Fruit fly (Drosophila melanogaster) whole organism, embryonic: ENCODE results near the gene sals.

Source experiments
- CG10979 ChIP-seq: fragments of 200-800 bp; sonication (Bioruptor generic); optimal IDR thresholded peaks from 2 replicates; lab custom pipeline; 2018; ENCODE audit warnings: missing biosample characterization, mild to moderate bottlenecking, missing genetic modification characterization, moderate library complexity
- CG11696 ChIP-seq: fragments of 200-800 bp; sonication (Bioruptor generic); IDR thresholded peaks from 2 replicates; pipeline ENCODE4 v1.3.6; 2022; ENCODE audit warnings: missing biosample characterization, missing genetic modification characterization
- CG12391 ChIP-seq: fragments of 200-800 bp; sonication (Bioruptor generic); optimal IDR thresholded peaks from 3 replicates; lab custom pipeline; 2018; ENCODE audit warnings: missing biosample characterization, mild to moderate bottlenecking, missing genetic modification characterization, moderate library complexity
- CG12659 ChIP-seq: fragments of 200-800 bp; sonication (Bioruptor generic); optimal IDR thresholded peaks from 3 replicates; lab custom pipeline; 2017; ENCODE audit warnings: mild to moderate bottlenecking, missing biosample characterization, missing genetic modification reagents, missing genetic modification characterization
- CG13287 ChIP-seq: fragments of 200-800 bp; sonication (Bioruptor generic); IDR thresholded peaks from 2 replicates; pipeline ENCODE4 v1.3.6; 2022; ENCODE audit warnings: missing biosample characterization, missing genetic modification characterization; ENCODE audit not compliant: partially characterized antibody
- CG14667 ChIP-seq: fragments of 200-800 bp; sonication (Bioruptor generic); IDR thresholded peaks from 2 replicates; pipeline ENCODE4 v1.3.6; 2022; ENCODE audit warnings: missing biosample characterization, missing genetic modification characterization
- CG14860 ChIP-seq: fragments of 200-800 bp; sonication (Bioruptor generic); IDR thresholded peaks from 3 replicates; pipeline ENCODE4 v1.3.6; 2022; ENCODE audit warnings: missing biosample characterization, missing genetic modification characterization; ENCODE audit not compliant: partially characterized antibody
- CG15696 ChIP-seq: fragments of 200-800 bp; sonication (Bioruptor generic); optimal IDR thresholded peaks from 2 replicates; lab custom pipeline; 2019; ENCODE audit warnings: missing biosample characterization, mild to moderate bottlenecking, missing genetic modification characterization, moderate library complexity
- CG17186 ChIP-seq: fragments of 200-800 bp; sonication (Bioruptor generic); optimal IDR thresholded peaks from 3 replicates; lab custom pipeline; 2017; ENCODE audit warnings: missing biosample characterization, missing genetic modification reagents, missing genetic modification characterization
- CG17385 ChIP-seq: fragments of 200-800 bp; sonication (Bioruptor generic); optimal IDR thresholded peaks from 3 replicates; lab custom pipeline; 2018; ENCODE audit warnings: missing biosample characterization, mild to moderate bottlenecking, missing genetic modification characterization
- CG17802 ChIP-seq: fragments of 200-800 bp; sonication (Bioruptor generic); optimal IDR thresholded peaks from 2 replicates; lab custom pipeline; 2018; ENCODE audit warnings: missing biosample characterization, mild to moderate bottlenecking, missing genetic modification characterization, moderate library complexity
- CG17829 ChIP-seq: fragments of 200-800 bp; optimal IDR thresholded peaks from 2 replicates; lab custom pipeline; 2019; ENCODE audit warnings: missing biosample characterization, mild to moderate bottlenecking, missing genetic modification characterization, moderate library complexity
- CG34422 ChIP-seq: fragments of 200-800 bp; sonication (Bioruptor generic); IDR thresholded peaks from 3 replicates; pipeline ENCODE4 v1.3.6; 2022; ENCODE audit warnings: missing biosample characterization, missing genetic modification characterization
- CG42726 ChIP-seq: fragments of 200-800 bp; sonication (Bioruptor generic); IDR thresholded peaks from 2 replicates; pipeline ENCODE4 v1.3.6; 2022; ENCODE audit warnings: missing biosample characterization, missing genetic modification characterization; ENCODE audit not compliant: partially characterized antibody
- CG7928 ChIP-seq: fragments of 200-800 bp; sonication (Bioruptor generic); optimal IDR thresholded peaks from 2 replicates; lab custom pipeline; 2017; ENCODE audit warnings: missing biosample characterization, mild to moderate bottlenecking, missing genetic modification characterization
- CG7963 ChIP-seq: fragments of 200-800 bp; sonication (Bioruptor generic); IDR thresholded peaks from 3 replicates; pipeline ENCODE4 v1.3.6; 2022; ENCODE audit warnings: missing biosample characterization, missing genetic modification characterization; ENCODE audit not compliant: partially characterized antibody
- CG8944 ChIP-seq: fragments of 200-800 bp; sonication (Bioruptor generic); optimal IDR thresholded peaks from 3 replicates; lab custom pipeline; 2016; ENCODE audit warnings: missing biosample characterization, missing genetic modification characterization
- CG9727 ChIP-seq: fragments of 200-800 bp; sonication (Bioruptor generic); optimal IDR thresholded peaks from 3 replicates; lab custom pipeline; 2017; ENCODE audit warnings: missing biosample characterization, mild to moderate bottlenecking, missing genetic modification characterization
- CoRest ChIP-seq: fragments of 200-800 bp; sonication (Bioruptor generic); optimal IDR thresholded peaks from 3 replicates; lab custom pipeline; 2018; ENCODE audit warnings: missing biosample characterization, mild to moderate bottlenecking, missing genetic modification characterization, moderate library complexity
- CrebB ChIP-seq: fragments of 200-800 bp; sonication (Bioruptor generic); optimal IDR thresholded peaks from 3 replicates; lab custom pipeline; 2018; ENCODE audit warnings: missing biosample characterization, mild to moderate bottlenecking, missing genetic modification characterization
- D ChIP-seq, 2 experiments: fragments of 200-800 bp in 1 of 2; fragments of >200 bp in 1 of 2; sonication (Bioruptor generic) in 1 of 2; optimal IDR thresholded peaks; 2 replicates in 1 of 2; 3 replicates in 1 of 2; lab custom pipeline; 2017; ENCODE audit warnings: mild to moderate bottlenecking in 1 of 2, missing biosample characterization in 1 of 2, missing genetic modification characterization in 1 of 2, missing genetic modification reagents in 1 of 2
- Dad ChIP-seq: fragments of 200-800 bp; sonication (Bioruptor generic); optimal IDR thresholded peaks from 3 replicates; lab custom pipeline; 2016; ENCODE audit warnings: missing biosample characterization, missing genetic modification characterization
- Dll ChIP-seq: fragments of 200-800 bp; sonication (Bioruptor generic); IDR thresholded peaks from 4 replicates; pipeline ENCODE4 v1.3.6; 2022; ENCODE audit warnings: missing biosample characterization, missing genetic modification characterization; ENCODE audit not compliant: partially characterized antibody
- Dref ChIP-seq: fragments of 200-800 bp; sonication (Bioruptor generic); IDR thresholded peaks from 2 replicates; pipeline ENCODE4 v1.3.6; 2022; ENCODE audit warnings: missing biosample characterization, missing genetic modification characterization
- Elba2 ChIP-seq: fragments of 200-800 bp; sonication (Bioruptor generic); optimal IDR thresholded peaks from 3 replicates; lab custom pipeline; 2016; ENCODE audit warnings: missing biosample characterization, missing genetic modification characterization
- H15 ChIP-seq: fragments of 200-800 bp; sonication (Bioruptor generic); IDR thresholded peaks from 3 replicates; pipeline ENCODE4 v1.3.6; 2022; ENCODE audit warnings: missing biosample characterization, missing genetic modification characterization
- HmgZ ChIP-seq: fragments of 200-800 bp; sonication (Bioruptor generic); optimal IDR thresholded peaks from 2 replicates; lab custom pipeline; 2018; ENCODE audit warnings: missing biosample characterization, mild to moderate bottlenecking, missing genetic modification characterization
- Med ChIP-seq: fragments of 200-800 bp; sonication (Bioruptor generic); peaks from one replicate; lab custom pipeline; 2016; ENCODE audit warnings: missing biosample characterization, missing genetic modification characterization, mild to moderate bottlenecking, inconsistent platforms, moderate library complexity
- Neu2 ChIP-seq: fragments of 200-800 bp; sonication (Bioruptor generic); optimal IDR thresholded peaks from 3 replicates; lab custom pipeline; 2016; ENCODE audit warnings: missing biosample characterization, missing genetic modification characterization, borderline replicate concordance
- Sin3A ChIP-seq: fragments of >200 bp; optimal IDR thresholded peaks from 2 replicates; lab custom pipeline; 2018
- Spps ChIP-seq: fragments of 200-800 bp; sonication (Bioruptor generic); optimal IDR thresholded peaks from 2 replicates; lab custom pipeline; 2018; ENCODE audit warnings: missing biosample characterization, mild to moderate bottlenecking, missing genetic modification characterization
- Sry-δ ChIP-seq: fragments of 200-800 bp; sonication (Bioruptor generic); optimal IDR thresholded peaks from 2 replicates; lab custom pipeline; 2016; ENCODE audit warnings: missing biosample characterization, missing genetic modification characterization
- YL-1 ChIP-seq: fragments of 200-800 bp; sonication (Bioruptor generic); optimal IDR thresholded peaks from 3 replicates; lab custom pipeline; 2017; ENCODE audit warnings: missing biosample characterization, mild to moderate bottlenecking, missing genetic modification characterization
- chinmo ChIP-seq: fragments of 200-800 bp; sonication (Bioruptor generic); IDR thresholded peaks from 4 replicates; pipeline ENCODE4 v1.3.6; 2022; ENCODE audit warnings: missing biosample characterization, missing genetic modification characterization; ENCODE audit not compliant: partially characterized antibody
- dm ChIP-seq: fragments of 200-800 bp; sonication (Bioruptor generic); optimal IDR thresholded peaks from 3 replicates; lab custom pipeline; 2016; ENCODE audit warnings: missing biosample characterization, missing genetic modification characterization
- ewg ChIP-seq: fragments of 200-800 bp; sonication (Bioruptor generic); optimal IDR thresholded peaks from 3 replicates; lab custom pipeline; 2017; ENCODE audit warnings: mild to moderate bottlenecking, missing biosample characterization, missing genetic modification reagents, missing genetic modification characterization
- fd102C ChIP-seq: fragments of 200-800 bp; sonication (Bioruptor generic); optimal IDR thresholded peaks from 2 replicates; lab custom pipeline; 2018; ENCODE audit warnings: missing biosample characterization, mild to moderate bottlenecking, missing genetic modification characterization, moderate library complexity
- hbn ChIP-seq: fragments of 200-800 bp; sonication (Bioruptor generic); IDR thresholded peaks from 2 replicates; pipeline ENCODE4 v1.3.6; 2022; ENCODE audit warnings: missing biosample characterization, missing genetic modification characterization; ENCODE audit not compliant: partially characterized antibody
- phol ChIP-seq: fragments of 200-800 bp; sonication (Bioruptor generic); optimal IDR thresholded peaks from 3 replicates; lab custom pipeline; 2018; ENCODE audit warnings: missing biosample characterization, mild to moderate bottlenecking, missing genetic modification characterization, moderate library complexity
- psq ChIP-seq: fragments of 200-800 bp; sonication (Bioruptor generic); optimal IDR thresholded peaks from 2 replicates; lab custom pipeline; 2017; ENCODE audit warnings: missing biosample characterization, missing genetic modification characterization
- run ChIP-seq: fragments of 200-800 bp; sonication (Bioruptor generic); optimal IDR thresholded peaks from 3 replicates; lab custom pipeline; 2018; ENCODE audit warnings: missing biosample characterization, mild to moderate bottlenecking, missing genetic modification characterization
- sna ChIP-seq: fragments of 200-800 bp; sonication (Bioruptor generic); IDR thresholded peaks from 2 replicates; pipeline ENCODE4 v1.3.6; 2022; ENCODE audit warnings: missing biosample characterization, missing genetic modification characterization; ENCODE audit not compliant: partially characterized antibody
- stwl ChIP-seq: fragments of 200-800 bp; sonication (Bioruptor generic); optimal IDR thresholded peaks from 3 replicates; lab custom pipeline; 2018; ENCODE audit warnings: missing biosample characterization, mild to moderate bottlenecking, missing genetic modification characterization, moderate library complexity
- tll ChIP-seq, 2 experiments: fragments of 200-800 bp in 1 of 2; fragments of >200 bp in 1 of 2; sonication (Bioruptor generic) in 1 of 2; optimal IDR thresholded peaks; 2 replicates each; lab custom pipeline; 2017 to 2019; ENCODE audit warnings: missing biosample characterization in 2 of 2, missing genetic modification characterization in 2 of 2, mild to moderate bottlenecking in 1 of 2, moderate library complexity in 1 of 2
- tna ChIP-seq: fragments of 200-800 bp; sonication (Bioruptor generic); IDR thresholded peaks from 2 replicates; pipeline ENCODE4 v1.3.6; 2022; ENCODE audit warnings: missing biosample characterization, missing genetic modification characterization; ENCODE audit not compliant: partially characterized antibody
- unc-4 ChIP-seq: fragments of 200-800 bp; sonication (Bioruptor generic); IDR thresholded peaks from 2 replicates; pipeline ENCODE4 v1.3.6; 2022; ENCODE audit warnings: missing biosample characterization, missing genetic modification characterization; ENCODE audit not compliant: partially characterized antibody
- vnd ChIP-seq: fragments of 200-800 bp; sonication (Bioruptor generic); IDR thresholded peaks from 3 replicates; pipeline ENCODE4 v1.3.6; 2022; ENCODE audit warnings: missing biosample characterization, missing genetic modification characterization; ENCODE audit not compliant: partially characterized antibody

Gene sals

dm6 chr3R:11431395-11431977 is 20.1 kb downstream of the sals start, which contains the start of the genes RpL24-like and CG5276 (continued):
- TF ChIP-seq tna (no peak), H15 (no peak), Med (GFP tag; lab: Kevin White, UChicago) (peak; percentile 39), CG14860 (peak; percentile 52; the same call in 1 of the 3 replicates), Dad (GFP tag; lab: Kevin White, UChicago) (no peak), CG17829 (tag; lab: Kevin White, UChicago) (peak; percentile 47), HmgZ (tag; lab: Kevin White, UChicago) (peak; percentile 54), CG15696 (tag; lab: Kevin White, UChicago) (peak; percentile 11), CrebB (tag; lab: Kevin White, UChicago) (peak; percentile 26), Spps (tag; lab: Kevin White, UChicago) (no peak), CG10979 (tag; lab: Kevin White, UChicago) (peak; percentile 11), Sry-δ (GFP tag; lab: Kevin White, UChicago) (peak; percentile 80), Neu2 (GFP tag; lab: Kevin White, UChicago) (peak; percentile 25), CG17385 (peak; percentile 97), run (tag; lab: Kevin White, UChicago) (no peak), sna (GFP tag; lab: Robert Waterston, UW) (peak; percentile 59), CG8944 (GFP tag; lab: Kevin White, UChicago) (no peak), ewg (peak; percentile 98), CG7963 (GFP tag; lab: Robert Waterston, UW) (0 out of 3 replicates have a peak, but pooled peaks have one; percentile 12), CG12659 (GFP tag; lab: Kevin White, UChicago) (peak; percentile 56), CG17186 (GFP tag; lab: Kevin White, UChicago) (peak; percentile 94), CoRest (tag; lab: Kevin White, UChicago) (peak; percentile 14), CG42726 (GFP tag; lab: Robert Waterston, UW) (0 out of 2 replicates have a peak, but pooled peaks have one; percentile 18), CG34422 (peak; percentile 74; the same call in 1 of the 3 replicates), CG17802 (tag; lab: Kevin White, UChicago) (peak; percentile 84), vnd (GFP tag; lab: Robert Waterston, UW) (peak; percentile 65), Sin3A (lab: Kevin White, UChicago) (peak; percentile 99), chinmo (GFP tag; lab: Robert Waterston, UW) (0 out of 4 replicates have a peak, but pooled peaks have one; percentile 60), hbn (GFP tag; lab: Robert Waterston, UW) (peak; percentile 59), YL-1 (GFP tag; lab: Kevin White, UChicago) (peak; percentile 87), D (optimal IDR thresholded peaks at IDR 0.05; lab: Kevin White, UChicago) (peak; percentile 90), D (GFP tag; optimal IDR thresholded peaks at IDR 0.05; lab: Kevin White, UChicago) (no peak), CG13287 (GFP tag; lab: Robert Waterston, UW) (peak; percentile 77), CG9727 (GFP tag; lab: Kevin White, UChicago) (peak; percentile 46), stwl (tag; lab: Kevin White, UChicago) (peak; percentile 35), CG14667 (no peak), CG11696 (GFP tag; lab: Robert Waterston, UW) (no peak), dm (GFP tag; lab: Kevin White, UChicago) (peak; percentile 98), Dll (GFP tag; lab: Robert Waterston, UW) (peak; percentile 77), psq (GFP tag; lab: Kevin White, UChicago) (no peak), CG12391 (tag; lab: Kevin White, UChicago) (peak; percentile 30), Elba2 (GFP tag; lab: Kevin White, UChicago) (peak; percentile 54), fd102C (GFP tag; lab: Kevin White, UChicago) (no peak), tll (GFP tag; optimal IDR thresholded peaks at IDR 0.05; lab: Kevin White, UChicago) (peak; percentile 19 to 36), unc-4 (GFP tag; lab: Robert Waterston, UW) (peak; percentile 69; the same call in 1 of the 2 replicates), CG7928 (GFP tag; lab: Kevin White, UChicago) (no peak), Dref (GFP tag; lab: Robert Waterston, UW) (peak; percentile 80), phol (tag; lab: Kevin White, UChicago) (peak; percentile 58)
